Fruit fly (Drosophila melanogaster) whole organism, embryonic: ENCODE measurements around the gene CG14961.

Source experiments
- Atf6 ChIP-seq: fragments of 200-800 bp; sonication (Bioruptor generic); IDR thresholded peaks from 2 replicates; pipeline ENCODE4 v1.3.6; 2022; ENCODE audit warnings: missing biosample characterization, missing genetic modification characterization
- Blimp-1 ChIP-seq: fragments of 200-800 bp; sonication (Bioruptor generic); optimal IDR thresholded peaks from 3 replicates; lab custom pipeline; 2018; ENCODE audit warnings: missing biosample characterization, missing genetic modification characterization, mild to moderate bottlenecking, moderate library complexity, missing genetic modification reagents
- CG10209 ChIP-seq: fragments of 200-800 bp; sonication (Bioruptor generic); optimal IDR thresholded peaks from 3 replicates; lab custom pipeline; 2017; ENCODE audit warnings: missing biosample characterization, mild to moderate bottlenecking, missing genetic modification characterization, missing genetic modification reagents
- CG10274 ChIP-seq: fragments of 200-800 bp; sonication (Bioruptor generic); optimal IDR thresholded peaks from 3 replicates; lab custom pipeline; 2017; ENCODE audit warnings: missing biosample characterization, mild to moderate bottlenecking, missing genetic modification characterization
- CG10366 ChIP-seq: fragments of 200-800 bp; sonication (Bioruptor generic); IDR thresholded peaks from 2 replicates; pipeline ENCODE4 v1.3.6; 2022; ENCODE audit warnings: missing biosample characterization, missing genetic modification characterization
- CG10543 ChIP-seq: fragments of 200-800 bp; sonication (Bioruptor generic); optimal IDR thresholded peaks from 3 replicates; lab custom pipeline; 2017; ENCODE audit warnings: missing biosample characterization, mild to moderate bottlenecking, missing genetic modification characterization, moderate library complexity
- CG11085 ChIP-seq: fragments of 200-800 bp; sonication (Bioruptor generic); IDR thresholded peaks from 2 replicates; pipeline ENCODE4 v1.3.6; 2022; ENCODE audit warnings: missing biosample characterization, missing genetic modification characterization
- CG13287 ChIP-seq: fragments of 200-800 bp; sonication (Bioruptor generic); IDR thresholded peaks from 2 replicates; pipeline ENCODE4 v1.3.6; 2022; ENCODE audit warnings: missing biosample characterization, missing genetic modification characterization; ENCODE audit not compliant: partially characterized antibody
- CG14441 ChIP-seq: fragments of 200-800 bp; sonication (Bioruptor generic); IDR thresholded peaks from 2 replicates; pipeline ENCODE4 v1.3.6; 2022; ENCODE audit warnings: missing biosample characterization, missing genetic modification characterization
- CG14667 ChIP-seq: fragments of 200-800 bp; sonication (Bioruptor generic); IDR thresholded peaks from 2 replicates; pipeline ENCODE4 v1.3.6; 2022; ENCODE audit warnings: missing biosample characterization, missing genetic modification characterization
- CG17385 ChIP-seq: fragments of 200-800 bp; sonication (Bioruptor generic); optimal IDR thresholded peaks from 3 replicates; lab custom pipeline; 2018; ENCODE audit warnings: missing biosample characterization, mild to moderate bottlenecking, missing genetic modification characterization
- CG1832 ChIP-seq: fragments of 200-800 bp; sonication (Bioruptor generic); optimal IDR thresholded peaks from 2 replicates; lab custom pipeline; 2017; ENCODE audit warnings: missing biosample characterization, mild to moderate bottlenecking, missing genetic modification characterization, inconsistent platforms
- CG2889 ChIP-seq: fragments of 200-800 bp; sonication (Bioruptor generic); IDR thresholded peaks from 3 replicates; pipeline ENCODE4 v1.3.6; 2022; ENCODE audit warnings: missing biosample characterization, missing genetic modification characterization
- CG31224 ChIP-seq: fragments of 200-800 bp; sonication (Bioruptor generic); IDR thresholded peaks from 2 replicates; pipeline ENCODE4 v1.3.6; 2022; ENCODE audit warnings: missing biosample characterization, missing genetic modification characterization
- CG32532 ChIP-seq: fragments of 200-800 bp; sonication (Bioruptor generic); IDR thresholded peaks from 2 replicates; pipeline ENCODE4 v1.3.6; 2022; ENCODE audit warnings: missing biosample characterization, missing genetic modification characterization
- CG3726 ChIP-seq: fragments of 200-800 bp; sonication (Bioruptor generic); IDR thresholded peaks from 3 replicates; pipeline ENCODE4, ENCODE4 v1.3.6; 2022; ENCODE audit warnings: missing biosample characterization, missing genetic modification characterization
- CG4360 ChIP-seq: fragments of 200-800 bp; sonication (Bioruptor generic); IDR thresholded peaks from 2 replicates; pipeline ENCODE4 v1.3.6; 2022; ENCODE audit warnings: missing biosample characterization, missing genetic modification characterization
- CG4404 ChIP-seq: fragments of 200-800 bp; sonication (Bioruptor generic); IDR thresholded peaks from 2 replicates; pipeline ENCODE4 v1.3.6; 2022; ENCODE audit warnings: missing biosample characterization, missing genetic modification characterization
- CG6254 ChIP-seq: fragments of 200-800 bp; sonication (Bioruptor generic); optimal IDR thresholded peaks from 3 replicates; lab custom pipeline; 2017; ENCODE audit warnings: mild to moderate bottlenecking, missing biosample characterization, missing genetic modification reagents, missing genetic modification characterization
- CG6854 ChIP-seq: fragments of 200-800 bp; sonication (Bioruptor generic); optimal IDR thresholded peaks from 3 replicates; lab custom pipeline; 2017; ENCODE audit warnings: missing biosample characterization, mild to moderate bottlenecking, missing genetic modification characterization
- CG8388 ChIP-seq: fragments of 200-800 bp; sonication (Bioruptor generic); optimal IDR thresholded peaks from 2 replicates; lab custom pipeline; 2019; ENCODE audit warnings: missing biosample characterization, mild to moderate bottlenecking, missing genetic modification characterization, moderate library complexity
- CG9727 ChIP-seq: fragments of 200-800 bp; sonication (Bioruptor generic); optimal IDR thresholded peaks from 3 replicates; lab custom pipeline; 2017; ENCODE audit warnings: missing biosample characterization, mild to moderate bottlenecking, missing genetic modification characterization
- CG9817 ChIP-seq: fragments of 200-800 bp; sonication (Bioruptor generic); optimal IDR thresholded peaks from 2 replicates; lab custom pipeline; 2018; ENCODE audit warnings: missing biosample characterization, mild to moderate bottlenecking, missing genetic modification characterization, moderate library complexity
- Dbx ChIP-seq: fragments of 200-800 bp; sonication (Bioruptor generic); IDR thresholded peaks from 3 replicates; pipeline ENCODE4 v1.3.6; 2022; ENCODE audit warnings: missing biosample characterization, missing genetic modification characterization
- Fer1 ChIP-seq: fragments of 200-800 bp; sonication (Bioruptor generic); optimal IDR thresholded peaks from 2 replicates; lab custom pipeline; 2017; ENCODE audit warnings: missing biosample characterization, mild to moderate bottlenecking, missing genetic modification characterization
- Hr51 ChIP-seq, 2 experiments: fragments of 200-800 bp; sonication (Bioruptor generic); optimal IDR thresholded peaks; 2 replicates in 1 of 2; 3 replicates in 1 of 2; lab custom pipeline; 2016 to 2018; ENCODE audit warnings: missing biosample characterization in 2 of 2, missing genetic modification characterization in 2 of 2, mild to moderate bottlenecking in 1 of 2, moderate library complexity in 1 of 2
- NFAT ChIP-seq: fragments of 200-800 bp; sonication (Bioruptor generic); IDR thresholded peaks from 2 replicates; pipeline ENCODE4 v1.3.6; 2022; ENCODE audit warnings: missing biosample characterization, missing genetic modification characterization
- Rx ChIP-seq: fragments of 200-800 bp; sonication (Bioruptor generic); IDR thresholded peaks from 2 replicates; pipeline ENCODE4 v1.3.6; 2022; ENCODE audit warnings: missing biosample characterization, missing genetic modification characterization
- Xbp1 ChIP-seq: fragments of 200-800 bp; sonication (Bioruptor generic); optimal IDR thresholded peaks from 3 replicates; lab custom pipeline; 2016; ENCODE audit warnings: missing biosample characterization, mild to moderate bottlenecking, missing genetic modification characterization
- ara ChIP-seq: fragments of 200-800 bp; sonication (Bioruptor generic); IDR thresholded peaks from 2 replicates; pipeline ENCODE4 v1.3.6; 2022; ENCODE audit warnings: missing biosample characterization, missing genetic modification characterization
- chm ChIP-seq: fragments of 200-800 bp; sonication (Bioruptor generic); IDR thresholded peaks from 2 replicates; pipeline ENCODE4 v1.3.6; 2022; ENCODE audit warnings: missing biosample characterization, missing genetic modification characterization
- corto ChIP-seq: fragments of 200-800 bp; sonication (Bioruptor generic); optimal IDR thresholded peaks from 2 replicates; lab custom pipeline; 2016; ENCODE audit warnings: missing biosample characterization, mild to moderate bottlenecking, missing genetic modification characterization, moderate library complexity
- disco-r ChIP-seq: fragments of 200-800 bp; sonication (Bioruptor generic); optimal IDR thresholded peaks from 2 replicates; lab custom pipeline; 2016; ENCODE audit warnings: missing biosample characterization, missing genetic modification characterization
- dmrt99B ChIP-seq: fragments of 200-800 bp; sonication (Bioruptor generic); optimal IDR thresholded peaks from 2 replicates; lab custom pipeline; 2018; ENCODE audit warnings: missing biosample characterization, mild to moderate bottlenecking, missing genetic modification characterization, moderate library complexity
- eve ChIP-seq, 2 experiments: fragments of >200 bp; optimal IDR thresholded peaks; 2 replicates each; lab custom pipeline; 2017; ENCODE audit warnings: missing biosample characterization in 2 of 2, missing genetic modification characterization in 2 of 2
- fd102C ChIP-seq: fragments of 200-800 bp; sonication (Bioruptor generic); optimal IDR thresholded peaks from 2 replicates; lab custom pipeline; 2018; ENCODE audit warnings: missing biosample characterization, mild to moderate bottlenecking, missing genetic modification characterization, moderate library complexity
- fd96Cb ChIP-seq: fragments of 200-800 bp; sonication (Bioruptor generic); optimal IDR thresholded peaks from 2 replicates; lab custom pipeline; 2018; ENCODE audit warnings: missing biosample characterization, mild to moderate bottlenecking, missing genetic modification characterization, moderate library complexity
- ind ChIP-seq: fragments of 200-800 bp; sonication (Bioruptor generic); optimal IDR thresholded peaks from 3 replicates; lab custom pipeline; 2016; ENCODE audit warnings: missing biosample characterization, missing genetic modification characterization
- insv ChIP-seq, 2 experiments: fragments of 200-800 bp; sonication (Bioruptor generic); optimal IDR thresholded peaks; 3 replicates each; lab custom pipeline; 2016 to 2018; ENCODE audit warnings: missing biosample characterization in 2 of 2, missing genetic modification characterization in 2 of 2
- onecut ChIP-seq: fragments of 200-800 bp; sonication (Bioruptor generic); IDR thresholded peaks from 2 replicates; pipeline ENCODE4 v1.3.6; 2022; ENCODE audit warnings: missing biosample characterization, missing genetic modification characterization
- pzg ChIP-seq: fragments of 200-800 bp; sonication (Bioruptor generic); optimal IDR thresholded peaks from 3 replicates; lab custom pipeline; 2018; ENCODE audit warnings: missing biosample characterization, mild to moderate bottlenecking, missing genetic modification characterization, moderate library complexity
- run ChIP-seq: fragments of 200-800 bp; sonication (Bioruptor generic); optimal IDR thresholded peaks from 3 replicates; lab custom pipeline; 2018; ENCODE audit warnings: missing biosample characterization, mild to moderate bottlenecking, missing genetic modification characterization
- schlank ChIP-seq: fragments of 200-800 bp; sonication (Bioruptor generic); optimal IDR thresholded peaks from 2 replicates; lab custom pipeline; 2018; ENCODE audit warnings: missing biosample characterization, mild to moderate bottlenecking, missing genetic modification characterization
- slp2 ChIP-seq: fragments of 200-800 bp; sonication (Bioruptor generic); optimal IDR thresholded peaks from 2 replicates; lab custom pipeline; 2016; ENCODE audit warnings: missing biosample characterization, missing genetic modification characterization
- so ChIP-seq: fragments of 200-800 bp; sonication (Bioruptor generic); IDR thresholded peaks from 3 replicates; pipeline ENCODE4 v1.3.6; 2022; ENCODE audit warnings: missing biosample characterization, missing genetic modification characterization
- sob ChIP-seq: fragments of 200-800 bp; sonication (Bioruptor generic); IDR thresholded peaks from 2 replicates; pipeline ENCODE4 v1.3.6; 2022; ENCODE audit warnings: missing biosample characterization, missing genetic modification characterization
- tgo ChIP-seq: fragments of 200-800 bp; sonication (Bioruptor generic); IDR thresholded peaks from 3 replicates; pipeline ENCODE4 v1.3.6; 2022; ENCODE audit warnings: missing biosample characterization, missing genetic modification characterization
- toy ChIP-seq: fragments of 200-800 bp; sonication (Bioruptor generic); IDR thresholded peaks from 2 replicates; pipeline ENCODE4 v1.3.6; 2022; ENCODE audit warnings: missing biosample characterization, missing genetic modification characterization
- vvl ChIP-seq: fragments of 200-800 bp; sonication (Bioruptor generic); IDR thresholded peaks from 2 replicates; pipeline ENCODE4 v1.3.6; 2022; ENCODE audit warnings: missing biosample characterization, missing genetic modification characterization
- zfh2 ChIP-seq: fragments of 200-800 bp; sonication (Bioruptor generic); optimal IDR thresholded peaks from 2 replicates; lab custom pipeline; 2016; ENCODE audit warnings: missing biosample characterization, missing genetic modification characterization

CG14961 gene

DNA sequence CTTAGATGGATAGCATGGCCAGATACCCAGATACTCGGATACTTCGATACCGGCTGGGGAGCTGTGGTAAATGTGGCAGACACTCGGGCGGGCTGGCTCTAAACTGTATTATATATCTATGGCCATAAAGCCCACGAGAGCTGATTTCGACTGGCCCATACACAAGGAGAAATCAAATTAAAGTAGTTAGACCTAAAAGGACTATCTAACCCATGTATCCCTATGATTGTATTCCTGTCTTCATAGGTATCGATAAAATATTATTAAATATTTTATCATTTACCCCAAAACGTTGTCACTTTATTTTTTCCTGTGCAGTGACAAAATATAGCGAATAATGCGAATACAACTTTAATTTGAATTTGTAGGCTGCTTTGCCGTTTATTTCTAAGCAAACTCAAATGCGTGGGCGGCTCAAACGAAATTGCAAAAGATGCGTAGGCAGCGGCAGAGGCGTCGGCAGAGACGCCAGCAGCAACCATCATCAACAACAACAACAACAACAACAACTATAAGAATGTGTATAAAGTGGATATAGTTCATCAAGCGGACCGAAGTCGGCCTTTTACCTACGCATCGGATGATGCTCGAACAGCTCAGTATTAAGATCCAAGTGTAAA lies 52.1 kb downstream of the CG14961 start (continued):
- peak; percentile 88 for TF ChIP-seq CG32532 (GFP tag; lab: Robert Waterston, UW)
- no peak for TF ChIP-seq CG4404 (GFP tag; lab: Robert Waterston, UW)
- TF ChIP-seq disco-r (GFP tag; lab: Kevin White, UChicago), result no peak
- TF ChIP-seq CG31224 (GFP tag; lab: Robert Waterston, UW), result peak; percentile 39; the same call in 1 of the 2 replicates
- no peak for TF ChIP-seq CG9727 (GFP tag; lab: Kevin White, UChicago)
- peak; percentile 52 for TF ChIP-seq CG11085
- TF ChIP-seq fd96Cb (tag; lab: Kevin White, UChicago), result peak; percentile 25
- no peak for TF ChIP-seq CG10274 (GFP tag; lab: Kevin White, UChicago)
- TF ChIP-seq slp2 (GFP tag; lab: Kevin White, UChicago), result no peak
- peak; percentile 59; the same call in 1 of the 2 replicates for TF ChIP-seq sob (GFP tag; lab: Robert Waterston, UW)
- peak; percentile 71 for TF ChIP-seq CG14441
- no peak for TF ChIP-seq eve (GFP tag; optimal IDR thresholded peaks at IDR 0.05; lab: Kevin White, UChicago)
- no peak for TF ChIP-seq CG13287 (GFP tag; lab: Robert Waterston, UW)
- no peak for TF ChIP-seq insv (GFP tag; optimal IDR thresholded peaks at IDR 0.05; lab: Kevin White, UChicago)
- TF ChIP-seq CG6254 (GFP tag; lab: Kevin White, UChicago), result no peak
- peak; percentile 30; the same call in 1 of the 2 replicates for TF ChIP-seq toy (GFP tag; lab: Robert Waterston, UW)
- peak; percentile 40 for TF ChIP-seq Fer1
- peak; percentile 44 for TF ChIP-seq CG9817
- peak; percentile 49; the same call in 1 of the 2 replicates for TF ChIP-seq Rx (GFP tag; lab: Robert Waterston, UW)
- no peak for TF ChIP-seq run (tag; lab: Kevin White, UChicago)
- peak; percentile 49 for TF ChIP-seq Xbp1 (GFP tag; lab: Kevin White, UChicago)
- peak; percentile 74 for TF ChIP-seq NFAT (GFP tag; lab: Robert Waterston, UW)
- peak; percentile 88 for TF ChIP-seq CG4360
- TF ChIP-seq chm, result no peak
- 0 out of 3 replicates have a peak, but pooled peaks have one; percentile 49 for TF ChIP-seq so
- no peak for TF ChIP-seq fd102C (GFP tag; lab: Kevin White, UChicago)
- TF ChIP-seq dmrt99B (tag; lab: Kevin White, UChicago), result peak; percentile 52
- TF ChIP-seq CG17385 (GFP tag; lab: Kevin White, UChicago), result peak; percentile 26
- TF ChIP-seq zfh2, result peak; percentile 14
- TF ChIP-seq CG10543, result no peak
- TF ChIP-seq Atf6, result peak; percentile 62
- TF ChIP-seq Dbx (GFP tag; lab: Robert Waterston, UW), result peak; percentile 80
- TF ChIP-seq ara (GFP tag; lab: Robert Waterston, UW), result peak; percentile 38; the same call in 1 of the 2 replicates
- peak; percentile 59 for TF ChIP-seq tgo
- 0 out of 3 replicates have a peak, but pooled peaks have one; percentile 26 for TF ChIP-seq CG3726
- TF ChIP-seq schlank (tag; lab: Kevin White, UChicago), result peak; percentile 28
- TF ChIP-seq ind (GFP tag; lab: Kevin White, UChicago), result peak; percentile 51
- TF ChIP-seq vvl, result peak; percentile 57
- no peak for TF ChIP-seq CG1832 (GFP tag; lab: Kevin White, UChicago)
- TF ChIP-seq Hr51 (GFP tag; optimal IDR thresholded peaks at IDR 0.05; lab: Kevin White, UChicago), result peak in 1 of 2 experiments; percentile 63
- no peak for TF ChIP-seq CG6854
- peak; percentile 47; the same call in 1 of the 3 replicates for TF ChIP-seq CG2889 (GFP tag; lab: Robert Waterston, UW)
- TF ChIP-seq CG10366 (GFP tag; lab: Robert Waterston, UW), result peak; percentile 64
- TF ChIP-seq onecut (GFP tag; lab: Robert Waterston, UW), result peak; percentile 19
- TF ChIP-seq corto, result no peak
- TF ChIP-seq CG8388 (GFP tag; lab: Kevin White, UChicago), result peak; percentile 35
- peak; percentile 3 for TF ChIP-seq CG10209 (GFP tag; lab: Kevin White, UChicago)
- no peak for TF ChIP-seq pzg
- TF ChIP-seq Blimp-1 (GFP tag; lab: Kevin White, UChicago), result peak; percentile 17
- TF ChIP-seq CG14667 (GFP tag; lab: Robert Waterston, UW), result peak; percentile 42; the same call in 1 of the 2 replicates
